Worm (Caenorhabditis elegans): ENCODE data around the gene F14F7.7.

F14F7.7 gene

ce11 chrIII:13020741-13021140, 10.0 kb upstream of the F14F7.7 start, which contains the start of gene cyp-13A11:
Gene cyp-13A11, plus strand, starts transcription at chrIII:13021006.
- TF ChIP-seq nhr-2 (tag; optimal IDR thresholded peaks at IDR 0.05) (no peak), lin-32 (GFP tag; optimal IDR thresholded peaks at IDR 0.05) (no peak), elt-3 (tag; optimal IDR thresholded peaks at IDR 0.05) (no peak), lin-13 (tag; optimal IDR thresholded peaks at IDR 0.05) (no peak), drap-1 (GFP tag; optimal IDR thresholded peaks at IDR 0.05) (no peak), blmp-1 (tag; optimal IDR thresholded peaks at IDR 0.05) (no peak), ceh-43 (GFP tag; optimal IDR thresholded peaks at IDR 0.05) (no peak)

ce11 chrIII:13024281-13024680, 6.4 kb upstream of the F14F7.7 start, which contains the start of gene cyp-13A12:
Gene cyp-13A12, plus strand, starts transcription at chrIII:13024547.
- no peak for TF ChIP-seq unc-62 (GFP tag; optimal IDR thresholded peaks at IDR 0.05)
- TF ChIP-seq ceh-43 (GFP tag; optimal IDR thresholded peaks at IDR 0.05), result no peak
- no peak for TF ChIP-seq bed-3 (GFP tag; optimal IDR thresholded peaks at IDR 0.05)
- no peak for TF ChIP-seq unc-39 (tag; optimal IDR thresholded peaks at IDR 0.05)
- no peak for TF ChIP-seq hlh-1 (tag; optimal IDR thresholded peaks at IDR 0.05)
- no peak for TF ChIP-seq mab-5 (tag; optimal IDR thresholded peaks at IDR 0.05)
- no peak for TF ChIP-seq flh-1 (GFP tag; optimal IDR thresholded peaks at IDR 0.05)
- TF ChIP-seq nhr-12 (tag; optimal IDR thresholded peaks at IDR 0.05), result no peak
- TF ChIP-seq nhr-76 (tag; optimal IDR thresholded peaks at IDR 0.05), result no peak
- no peak for TF ChIP-seq ces-1 (GFP tag; optimal IDR thresholded peaks at IDR 0.05)

ce11 chrIII:13027949-13028348, 2.8 kb upstream of the F14F7.7 start:
- no peak for TF ChIP-seq sptf-1 (tag; optimal IDR thresholded peaks at IDR 0.05)
- TF ChIP-seq M03D4.4 (tag; optimal IDR thresholded peaks at IDR 0.05), result no peak
- no peak for TF ChIP-seq ceh-43 (GFP tag; optimal IDR thresholded peaks at IDR 0.05)
- no peak for TF ChIP-seq lin-32 (GFP tag; optimal IDR thresholded peaks at IDR 0.05)
- TF ChIP-seq mep-1 (tag; optimal IDR thresholded peaks at IDR 0.05), result no peak
- TF ChIP-seq nhr-237 (tag; optimal IDR thresholded peaks at IDR 0.05), result no peak
- TF ChIP-seq hlh-1 (tag; optimal IDR thresholded peaks at IDR 0.05), result no peak
- no peak for TF ChIP-seq bed-3 (GFP tag; optimal IDR thresholded peaks at IDR 0.05)
- no peak for TF ChIP-seq cnd-1 (tag; optimal IDR thresholded peaks at IDR 0.05)
- TF ChIP-seq lsy-2 (tag; optimal IDR thresholded peaks at IDR 0.05), result no peak
- no peak for TF ChIP-seq ztf-11 (tag; optimal IDR thresholded peaks at IDR 0.05)
- no peak for TF ChIP-seq tbx-8 (GFP tag; optimal IDR thresholded peaks at IDR 0.05)
- no peak for TF ChIP-seq nhr-76 (tag; optimal IDR thresholded peaks at IDR 0.05)
- TF ChIP-seq nhr-28 (tag; optimal IDR thresholded peaks at IDR 0.05), result no peak
- TF ChIP-seq nhr-12 (tag; optimal IDR thresholded peaks at IDR 0.05), result no peak
- TF ChIP-seq nhr-2 (tag; optimal IDR thresholded peaks at IDR 0.05), result no peak

- TF ChIP-seq ceh-39 (tag; optimal IDR thresholded peaks at IDR 0.05), result no peak
- no peak for TF ChIP-seq mep-1 (tag; optimal IDR thresholded peaks at IDR 0.05)
- no peak for TF ChIP-seq ceh-83 (GFP tag; optimal IDR thresholded peaks at IDR 0.05)
- TF ChIP-seq hlh-1 (tag; optimal IDR thresholded peaks at IDR 0.05), result no peak
- TF ChIP-seq nhr-28 (tag; optimal IDR thresholded peaks at IDR 0.05), result no peak
- TF ChIP-seq tbx-8 (GFP tag; optimal IDR thresholded peaks at IDR 0.05), result no peak
- TF ChIP-seq bed-3 (GFP tag; optimal IDR thresholded peaks at IDR 0.05), result no peak
- TF ChIP-seq mab-5 (tag; optimal IDR thresholded peaks at IDR 0.05), result no peak
- TF ChIP-seq flh-1 (GFP tag; optimal IDR thresholded peaks at IDR 0.05), result no peak
- TF ChIP-seq lsy-2 (tag; optimal IDR thresholded peaks at IDR 0.05), result no peak
- TF ChIP-seq nhr-76 (tag; optimal IDR thresholded peaks at IDR 0.05), result no peak
- TF ChIP-seq unc-62 (GFP tag; optimal IDR thresholded peaks at IDR 0.05), result no peak
- no peak for TF ChIP-seq sem-2 (GFP tag; optimal IDR thresholded peaks at IDR 0.05)
- TF ChIP-seq pha-4 (tag; optimal IDR thresholded peaks at IDR 0.05), result no peak
- TF ChIP-seq ham-2 (GFP tag; optimal IDR thresholded peaks at IDR 0.05), result no peak
- no peak for TF ChIP-seq nhr-12 (tag; optimal IDR thresholded peaks at IDR 0.05)
- TF ChIP-seq blmp-1 (tag; optimal IDR thresholded peaks at IDR 0.05), result no peak
- no peak for TF ChIP-seq snpc-4 (tag; optimal IDR thresholded peaks at IDR 0.05)
Observed at ce11 chrIII:13029608-13030007, 1.1 kb upstream of the F14F7.7 start, which contains the start of gene F14F7.4. Gene F14F7.4, minus strand, starts transcription at chrIII:13029708.

- no peak for TF ChIP-seq mab-5 (tag; optimal IDR thresholded peaks at IDR 0.05)
- no peak for TF ChIP-seq lin-13 (tag; optimal IDR thresholded peaks at IDR 0.05)
Observed at ce11 chrIII:13031701-13032100, 997 bp downstream of the F14F7.7 start, which contains the start of gene F14F7.5. Gene F14F7.5, plus strand, starts transcription at chrIII:13032001.

Data from whole organism, mixed stage, embryonic.